Worm (Caenorhabditis elegans) whole organism, L4 larva: Measurements from ENCODE around the gene lgc-6.

Experiments used
- D1046.2 ChIP-seq: fragments of 200-800 bp; sonication (Bioruptor generic); IDR thresholded peaks from 2 replicates; pipeline ENCODE4 v1.3.6; 2022; ENCODE audit warnings: missing genetic modification characterization, missing compliant biosample characterization
- F10B5.3 ChIP-seq: sonication (generic microtip); optimal IDR thresholded peaks from 2 replicates; lab custom pipeline; 2016; ENCODE audit warnings: mild to moderate bottlenecking, missing genetic modification characterization, missing compliant biosample characterization
- F26F4.8 ChIP-seq: fragments of 200-800 bp; sonication (Bioruptor generic); conservative IDR thresholded peaks from 2 replicates; pipeline ENCODE4 v1.3.6; 2022; ENCODE audit warnings: missing genetic modification characterization, missing compliant biosample characterization
- F37D6.2 ChIP-seq: sonication (generic microtip); optimal IDR thresholded peaks from 2 replicates; lab custom pipeline; 2016; ENCODE audit warnings: mild to moderate bottlenecking, missing genetic modification characterization, missing compliant biosample characterization
- F44E2.7 ChIP-seq: fragments of 200-800 bp; sonication (Bioruptor generic); IDR thresholded peaks from 2 replicates; pipeline ENCODE4 v2.1.2; 2022; ENCODE audit warnings: missing genetic modification characterization, missing compliant biosample characterization
- R02D3.7 ChIP-seq: fragments of 150-350 bp; sonication (generic microtip); optimal IDR thresholded peaks from 3 replicates; lab custom pipeline; 2014; ENCODE audit warnings: missing biosample characterization, missing genetic modification characterization
- T26A8.4 ChIP-seq: fragments of 200-800 bp; sonication (Bioruptor generic); IDR thresholded peaks from 2 replicates; pipeline ENCODE4 v1.3.6; 2022; ENCODE audit warnings: missing genetic modification characterization, missing compliant biosample characterization
- ZK337.2 ChIP-seq: fragments of 200-800 bp; sonication (Bioruptor generic); IDR thresholded peaks from 2 replicates; pipeline ENCODE4 v1.3.6; 2022; ENCODE audit warnings: missing genetic modification reagents, missing genetic modification characterization, missing compliant biosample characterization
- ama-1 ChIP-seq: fragments of 150-350 bp; optimal IDR thresholded peaks from 2 replicates; lab custom pipeline; 2014; ENCODE audit warnings: inconsistent platforms, mixed read lengths
- arid-1 ChIP-seq: fragments of 200-800 bp; sonication (Bioruptor generic); conservative IDR thresholded peaks from 2 replicates; pipeline ENCODE4 v1.3.6; 2022; ENCODE audit warnings: missing genetic modification reagents, missing genetic modification characterization, missing compliant biosample characterization
- attf-4 ChIP-seq: sonication (generic microtip); optimal IDR thresholded peaks from 3 replicates; lab custom pipeline; 2017; ENCODE audit warnings: missing biosample characterization, missing genetic modification characterization
- ceh-28 ChIP-seq: fragments of 150-350 bp; optimal IDR thresholded peaks from 2 replicates; lab custom pipeline; 2014; ENCODE audit warnings: missing biosample characterization, missing genetic modification reagents, missing genetic modification characterization
- ceh-32 ChIP-seq: sonication (generic microtip); optimal IDR thresholded peaks from 2 replicates; lab custom pipeline; 2016; ENCODE audit warnings: mild to moderate bottlenecking, missing genetic modification characterization, missing compliant biosample characterization; ENCODE audit not compliant: poor library complexity
- ceh-62 ChIP-seq: sonication (generic microtip); optimal IDR thresholded peaks from 2 replicates; lab custom pipeline; 2017; ENCODE audit warnings: missing biosample characterization, missing genetic modification characterization
- ceh-82 ChIP-seq: sonication (generic microtip); optimal IDR thresholded peaks from 2 replicates; lab custom pipeline; 2017; ENCODE audit warnings: missing biosample characterization, missing genetic modification characterization
- ctbp-1 ChIP-seq: fragments of 200-800 bp; sonication (Bioruptor generic); IDR thresholded peaks from 2 replicates; pipeline ENCODE4 v1.3.6; 2022; ENCODE audit warnings: missing genetic modification reagents, missing genetic modification characterization, missing compliant biosample characterization
- daf-19 ChIP-seq: fragments of 200-800 bp; sonication (Bioruptor generic); conservative IDR thresholded peaks from 2 replicates; pipeline ENCODE4 v1.3.6; 2022; ENCODE audit warnings: missing genetic modification characterization, missing compliant biosample characterization
- dmd-8 ChIP-seq: fragments of 200-800 bp; sonication (Bioruptor generic); IDR thresholded peaks from 2 replicates; pipeline ENCODE4 v1.3.6; 2022; ENCODE audit warnings: missing genetic modification characterization, missing compliant biosample characterization
- dmd-9 ChIP-seq: fragments of 200-800 bp; sonication (Bioruptor generic); IDR thresholded peaks from 2 replicates; pipeline ENCODE4 v1.3.6; 2022; ENCODE audit warnings: missing genetic modification reagents, missing genetic modification characterization, missing compliant biosample characterization
- dpl-1 ChIP-seq: fragments of 150-350 bp; optimal IDR thresholded peaks from 2 replicates; lab custom pipeline; 2014; ENCODE audit warnings: missing biosample characterization, missing genetic modification reagents, missing genetic modification characterization
- duxl-1 ChIP-seq: sonication (generic microtip); optimal IDR thresholded peaks from 2 replicates; lab custom pipeline; 2016; ENCODE audit warnings: mild to moderate bottlenecking, missing genetic modification characterization, moderate library complexity, missing compliant biosample characterization; ENCODE audit not compliant: poor library complexity
- egl-27 ChIP-seq: sonication (generic microtip); optimal IDR thresholded peaks from 3 replicates; lab custom pipeline; 2017; ENCODE audit warnings: missing biosample characterization, missing genetic modification reagents, missing genetic modification characterization
- fkh-10 ChIP-seq: fragments of 150-350 bp; optimal IDR thresholded peaks from 2 replicates; lab custom pipeline; 2014; ENCODE audit warnings: missing biosample characterization, missing genetic modification reagents, missing genetic modification characterization
- fos-1 ChIP-seq: fragments of 150-350 bp; optimal IDR thresholded peaks from 2 replicates; lab custom pipeline; 2014; ENCODE audit warnings: missing biosample characterization, missing genetic modification characterization
- gei-8 ChIP-seq: fragments of 200-800 bp; sonication (Bioruptor generic); optimal IDR thresholded peaks from 2 replicates; lab custom pipeline; 2018; ENCODE audit warnings: mild to moderate bottlenecking, missing genetic modification characterization, missing compliant biosample characterization
- hlh-11 ChIP-seq: fragments of 200-800 bp; sonication (Bioruptor generic); optimal IDR thresholded peaks from 2 replicates; lab custom pipeline; 2018; ENCODE audit warnings: mild to moderate bottlenecking, missing genetic modification characterization, missing compliant biosample characterization
- hmg-1.1 ChIP-seq: fragments of 200-800 bp; sonication (Bioruptor generic); IDR thresholded peaks from 2 replicates; pipeline ENCODE4 v1.3.6; 2022; ENCODE audit warnings: missing genetic modification reagents, missing genetic modification characterization, missing compliant biosample characterization
- lim-7 ChIP-seq: fragments of 200-800 bp; sonication (Bioruptor generic); IDR thresholded peaks from 2 replicates; pipeline ENCODE4 v1.3.6; 2022; ENCODE audit warnings: missing genetic modification characterization, missing compliant biosample characterization
- lin-1 ChIP-seq: fragments of 200-800 bp; sonication (Bioruptor generic); IDR thresholded peaks from 2 replicates; pipeline ENCODE4 v1.3.6; 2022; ENCODE audit warnings: missing genetic modification reagents, missing genetic modification characterization, missing compliant biosample characterization
- lin-15B ChIP-seq: fragments of 150-350 bp; sonication (generic microtip); optimal IDR thresholded peaks from 3 replicates; lab custom pipeline; 2014; ENCODE audit warnings: missing biosample characterization, missing genetic modification characterization
- lin-38 ChIP-seq: fragments of 200-800 bp; sonication (Bioruptor generic); IDR thresholded peaks from 2 replicates; pipeline ENCODE4 v1.3.6; 2022; ENCODE audit warnings: missing genetic modification reagents, missing genetic modification characterization, missing compliant biosample characterization
- lsy-2 ChIP-seq, 2 experiments: fragments of 150-350 bp in 1 of 2; sonication (generic microtip) in 1 of 2; optimal IDR thresholded peaks; 2 replicates each; lab custom pipeline; 2014 to 2017; ENCODE audit warnings: missing biosample characterization in 2 of 2, missing genetic modification characterization in 2 of 2
- madf-5 ChIP-seq, 2 experiments: fragments of 200-800 bp; sonication (Bioruptor generic); IDR thresholded peaks; 2 replicates each; pipeline ENCODE4 v1.3.6; 2022; ENCODE audit warnings: missing compliant biosample characterization in 2 of 2, missing genetic modification characterization in 2 of 2
- mdl-1 ChIP-seq, 2 experiments: fragments of 150-350 bp in 1 of 2; sonication (generic microtip) in 1 of 2; optimal IDR thresholded peaks; 2 replicates each; lab custom pipeline; 2014 to 2017; ENCODE audit warnings: missing biosample characterization in 2 of 2, missing genetic modification characterization in 2 of 2
- mep-1 ChIP-seq: fragments of 150-350 bp; sonication (generic microtip); optimal IDR thresholded peaks from 3 replicates; lab custom pipeline; 2014; ENCODE audit warnings: missing biosample characterization, missing genetic modification characterization
- nhr-11 ChIP-seq: fragments of 150-350 bp; optimal IDR thresholded peaks from 2 replicates; lab custom pipeline; 2014; ENCODE audit warnings: missing biosample characterization, missing genetic modification characterization
- nhr-111 ChIP-seq: fragments of 200-800 bp; sonication (Bioruptor generic); optimal IDR thresholded peaks from 2 replicates; lab custom pipeline; 2018; ENCODE audit warnings: mild to moderate bottlenecking, missing genetic modification characterization, missing compliant biosample characterization
- nhr-28 ChIP-seq: fragments of 150-350 bp; optimal IDR thresholded peaks from 2 replicates; lab custom pipeline; 2014; ENCODE audit warnings: missing biosample characterization, missing genetic modification characterization
- nhr-41 ChIP-seq: fragments of 200-800 bp; sonication (Bioruptor generic); IDR thresholded peaks from 2 replicates; pipeline ENCODE4 v1.3.6; 2022; ENCODE audit warnings: missing genetic modification reagents, missing genetic modification characterization, missing compliant biosample characterization
- nhr-48 ChIP-seq: sonication (generic microtip); optimal IDR thresholded peaks from 2 replicates; lab custom pipeline; 2016; ENCODE audit warnings: mild to moderate bottlenecking, missing genetic modification characterization, missing compliant biosample characterization
- nhr-6 ChIP-seq: fragments of 150-350 bp; optimal IDR thresholded peaks from 2 replicates; lab custom pipeline; 2014; ENCODE audit warnings: missing biosample characterization, missing genetic modification characterization
- nhr-76 ChIP-seq: fragments of 150-350 bp; optimal IDR thresholded peaks from 2 replicates; lab custom pipeline; 2014; ENCODE audit warnings: missing biosample characterization, missing genetic modification characterization
- pqm-1 ChIP-seq: sonication (generic microtip); optimal IDR thresholded peaks from 2 replicates; lab custom pipeline; 2017; ENCODE audit warnings: missing biosample characterization, missing genetic modification characterization
- rbr-2 ChIP-seq: sonication (generic microtip); optimal IDR thresholded peaks from 2 replicates; lab custom pipeline; 2016; ENCODE audit warnings: missing genotype, missing genetic modification characterization, missing compliant biosample characterization
- sdz-12 ChIP-seq: fragments of 200-800 bp; sonication (Bioruptor generic); optimal IDR thresholded peaks from 2 replicates; lab custom pipeline; 2018; ENCODE audit warnings: mild to moderate bottlenecking, missing genetic modification characterization, missing compliant biosample characterization
- set-16 ChIP-seq: fragments of 200-800 bp; sonication (Bioruptor generic); IDR thresholded peaks from 2 replicates; pipeline ENCODE4 v1.3.6; 2022; ENCODE audit warnings: missing genetic modification reagents, missing genetic modification characterization, missing compliant biosample characterization
- skn-1 ChIP-seq: fragments of 150-350 bp; optimal IDR thresholded peaks from 2 replicates; lab custom pipeline; 2014; ENCODE audit warnings: missing biosample characterization, missing genetic modification characterization
- tag-97 ChIP-seq: fragments of 200-800 bp; sonication (Bioruptor generic); IDR thresholded peaks from 2 replicates; pipeline ENCODE4 v1.3.6; 2022; ENCODE audit warnings: missing genetic modification characterization, missing compliant biosample characterization
- tra-1 ChIP-seq: fragments of 200-800 bp; sonication (Bioruptor generic); IDR thresholded peaks from 2 replicates; pipeline ENCODE4 v1.3.6; 2022; ENCODE audit warnings: missing genetic modification reagents, missing genetic modification characterization, missing compliant biosample characterization
- unc-130 ChIP-seq: sonication (generic microtip); optimal IDR thresholded peaks from 2 replicates; lab custom pipeline; 2016; ENCODE audit warnings: missing genetic modification reagents, missing genetic modification characterization, missing compliant biosample characterization
- unc-39 ChIP-seq: sonication (generic microtip); optimal IDR thresholded peaks from 2 replicates; lab custom pipeline; 2017; ENCODE audit warnings: missing biosample characterization, missing genetic modification characterization
- zfp-2 ChIP-seq: sonication (generic microtip); optimal IDR thresholded peaks from 2 replicates; lab custom pipeline; 2016; ENCODE audit warnings: mild to moderate bottlenecking, missing genetic modification characterization, missing compliant biosample characterization
- zfp-3 ChIP-seq: fragments of 200-800 bp; sonication (Bioruptor generic); conservative IDR thresholded peaks from 2 replicates; pipeline ENCODE4 v1.3.6; 2022; ENCODE audit warnings: missing genetic modification reagents, missing genetic modification characterization, missing compliant biosample characterization
- ztf-7 ChIP-seq: fragments of 150-350 bp; optimal IDR thresholded peaks from 2 replicates; lab custom pipeline; 2014; ENCODE audit warnings: missing biosample characterization, missing genetic modification characterization

The lgc-6 gene

DNA sequence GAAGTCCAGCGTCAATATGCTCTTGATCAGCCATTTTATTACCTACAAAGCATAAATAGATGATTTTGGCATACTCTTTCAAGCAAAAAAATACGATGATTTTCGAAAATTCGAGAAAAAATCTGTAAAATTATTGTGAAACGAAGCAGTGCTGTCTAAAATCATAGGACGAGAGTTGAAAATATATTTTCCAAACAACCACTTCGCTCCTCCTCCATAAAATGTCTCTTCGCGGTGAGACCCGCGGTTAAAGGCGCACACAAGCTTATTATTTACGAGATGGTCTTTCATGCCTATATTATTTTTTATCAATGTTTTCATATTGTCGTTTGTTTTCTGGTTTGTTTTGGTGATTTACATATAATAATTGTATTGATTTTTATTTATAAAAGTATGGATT lies 39.5 kb downstream of the lgc-6 start, which contains the start of gene nap-1 (continued):
- no peak for TF ChIP-seq F44E2.7 (GFP tag; lab: Robert Waterston, UW)
- peak; percentile 58 for TF ChIP-seq lin-38
- peak in 1 of 2 experiments; percentile 12 for TF ChIP-seq mdl-1 (tag; optimal IDR thresholded peaks at IDR 0.05; lab: Kevin White, UChicago)
- peak; percentile 66 for TF ChIP-seq nhr-28
- TF ChIP-seq fkh-10 (GFP tag; lab: Kevin White, UChicago) = peak; percentile 18
- no peak for TF ChIP-seq unc-39
- TF ChIP-seq nhr-6 (tag; lab: Kevin White, UChicago) = peak; percentile 60
- peak; percentile 2 for TF ChIP-seq nhr-11
- peak; percentile 63 for TF ChIP-seq hmg-1.1
- TF ChIP-seq ceh-32 (tag; lab: Kevin White, UChicago) = no peak
- TF ChIP-seq F37D6.2 (tag; lab: Kevin White, UChicago) = no peak
- TF ChIP-seq nhr-48 = no peak
- no peak for TF ChIP-seq zfp-2
- no peak for TF ChIP-seq daf-19 (GFP tag; lab: Robert Waterston, UW)
- no peak for TF ChIP-seq ceh-82 (tag; lab: Kevin White, UChicago)
- no peak for TF ChIP-seq D1046.2 (GFP tag; lab: Robert Waterston, UW)
- peak; percentile 57 for TF ChIP-seq rbr-2 (tag; lab: Kevin White, UChicago)
- no peak for TF ChIP-seq lim-7 (GFP tag; lab: Robert Waterston, UW)
- TF ChIP-seq ztf-7 = peak; percentile 8
- TF ChIP-seq T26A8.4 (GFP tag; lab: Robert Waterston, UW) = peak; percentile 23; the same call in 1 of the 2 replicates
- no peak for TF ChIP-seq F26F4.8 (GFP tag; lab: Robert Waterston, UW)
- peak; percentile 67 for TF ChIP-seq dpl-1 (GFP tag; lab: Kevin White, UChicago)
- no peak for TF ChIP-seq F10B5.3 (tag; lab: Kevin White, UChicago)
- TF ChIP-seq lin-1 (GFP tag; lab: Robert Waterston, UW) = no peak
- no peak for TF ChIP-seq attf-4
- no peak for TF ChIP-seq nhr-111 (GFP tag; lab: Kevin White, UChicago)
- TF ChIP-seq duxl-1 (tag; lab: Kevin White, UChicago) = no peak
- no peak for TF ChIP-seq ctbp-1 (GFP tag; lab: Robert Waterston, UW)
- TF ChIP-seq ceh-62 (tag; lab: Kevin White, UChicago) = no peak
- TF ChIP-seq egl-27 (tag; lab: Kevin White, UChicago) = no peak
- TF ChIP-seq tag-97 (GFP tag; lab: Robert Waterston, UW) = no peak
- no peak for TF ChIP-seq sdz-12 (GFP tag; lab: Kevin White, UChicago)
- TF ChIP-seq tra-1 (GFP tag; lab: Robert Waterston, UW) = no peak
- peak; percentile 35 for TF ChIP-seq unc-130 (GFP tag; lab: Kevin White, UChicago)
- TF ChIP-seq nhr-41 (GFP tag; lab: Robert Waterston, UW) = no peak
- TF ChIP-seq ZK337.2 (GFP tag; lab: Robert Waterston, UW) = no peak
- TF ChIP-seq ama-1 (lab: Kevin White, UChicago) = no peak
- TF ChIP-seq gei-8 (GFP tag; lab: Kevin White, UChicago) = no peak
- TF ChIP-seq set-16 = no peak
- TF ChIP-seq fos-1 (tag; lab: Kevin White, UChicago) = no peak
- no peak for TF ChIP-seq dmd-9
- TF ChIP-seq lsy-2 (tag; optimal IDR thresholded peaks at IDR 0.05; lab: Kevin White, UChicago) = peak; percentile 46 to 92
- peak; percentile 20 for TF ChIP-seq pqm-1 (tag; lab: Kevin White, UChicago)
- no peak for TF ChIP-seq zfp-3 (GFP tag; lab: Robert Waterston, UW)
- no peak for TF ChIP-seq ceh-28 (tag; lab: Kevin White, UChicago)
- TF ChIP-seq dmd-8 (GFP tag; lab: Robert Waterston, UW) = no peak
- TF ChIP-seq skn-1 (tag; lab: Kevin White, UChicago) = no peak
- peak; percentile 87 for TF ChIP-seq mep-1
- TF ChIP-seq madf-5 (GFP tag; IDR thresholded peaks at IDR 0.05; lab: Robert Waterston, UW) = no peak
- peak; percentile 91 for TF ChIP-seq R02D3.7 (tag; lab: Kevin White, UChicago)
- TF ChIP-seq hlh-11 (tag; lab: Kevin White, UChicago) = peak; percentile 59
- no peak for TF ChIP-seq nhr-76 (tag; lab: Kevin White, UChicago)
- no peak for TF ChIP-seq arid-1 (GFP tag; lab: Robert Waterston, UW)
- TF ChIP-seq lin-15B (tag; lab: Kevin White, UChicago) = no peak
